Fruit fly (Drosophila melanogaster) S2 (cell line): ENCODE measurements around the gene Jon65Aiv.

Source experiments
- CG8478 ChIP-seq: fragments of >200 bp; optimal IDR thresholded peaks from 2 replicates; lab custom pipeline; 2018
- CTCF ChIP-seq, 2 experiments: fragments of >200 bp; optimal IDR thresholded peaks; 2 replicates each; lab custom pipeline; 2018

- TF ChIP-seq CTCF (optimal IDR thresholded peaks at IDR 0.05; lab: Kevin White, UChicago) (no peak), CG8478 (no peak)
These were observed 36.2 kb downstream of the Jon65Aiv start, which contains the start of the genes CG13295 and CG6610 for dm6 chr3L:6074975-6075692.
